Fruit fly (Drosophila melanogaster) whole organism, embryonic: ENCODE measurements around the gene CG15212.

Experiments used
- Abd-B ChIP-seq: fragments of 200-800 bp; sonication (Bioruptor generic); optimal IDR thresholded peaks from 2 replicates; lab custom pipeline; 2018; ENCODE audit warnings: missing biosample characterization, mild to moderate bottlenecking, missing genetic modification characterization, moderate library complexity
- Atf6 ChIP-seq: fragments of 200-800 bp; sonication (Bioruptor generic); IDR thresholded peaks from 2 replicates; pipeline ENCODE4 v1.3.6; 2022; ENCODE audit warnings: missing biosample characterization, missing genetic modification characterization
- CG11398 ChIP-seq: fragments of 200-800 bp; sonication (Bioruptor generic); optimal IDR thresholded peaks from 2 replicates; lab custom pipeline; 2016; ENCODE audit warnings: missing biosample characterization, missing genetic modification characterization
- CG12391 ChIP-seq: fragments of 200-800 bp; sonication (Bioruptor generic); optimal IDR thresholded peaks from 3 replicates; lab custom pipeline; 2018; ENCODE audit warnings: missing biosample characterization, mild to moderate bottlenecking, missing genetic modification characterization, moderate library complexity
- CG14710 ChIP-seq: fragments of 200-800 bp; sonication (Bioruptor generic); optimal IDR thresholded peaks from 3 replicates; lab custom pipeline; 2019; ENCODE audit warnings: missing biosample characterization, mild to moderate bottlenecking, missing genetic modification characterization, moderate library complexity
- CG16813 ChIP-seq: fragments of 200-800 bp; sonication (Bioruptor generic); IDR thresholded peaks from 3 replicates; pipeline ENCODE4 v1.3.6; 2022; ENCODE audit warnings: missing biosample characterization, missing genetic modification characterization; ENCODE audit not compliant: partially characterized antibody
- CG17186 ChIP-seq: fragments of 200-800 bp; sonication (Bioruptor generic); optimal IDR thresholded peaks from 3 replicates; lab custom pipeline; 2017; ENCODE audit warnings: missing biosample characterization, missing genetic modification reagents, missing genetic modification characterization
- CG17612 ChIP-seq: fragments of 200-800 bp; sonication (Bioruptor generic); IDR thresholded peaks from 2 replicates; pipeline ENCODE4 v1.3.6; 2022; ENCODE audit warnings: missing biosample characterization, missing genetic modification characterization
- CG1792 ChIP-seq: fragments of 200-800 bp; sonication (Bioruptor generic); optimal IDR thresholded peaks from 2 replicates; lab custom pipeline; 2016; ENCODE audit warnings: missing biosample characterization, missing genetic modification characterization
- CG2116 ChIP-seq: fragments of 200-800 bp; sonication (Bioruptor generic); optimal IDR thresholded peaks from 3 replicates; lab custom pipeline; 2018; ENCODE audit warnings: missing biosample characterization, mild to moderate bottlenecking, missing genetic modification characterization
- CG30403 ChIP-seq: fragments of 200-800 bp; sonication (Bioruptor generic); optimal IDR thresholded peaks from 3 replicates; lab custom pipeline; 2016; ENCODE audit warnings: missing biosample characterization, missing genetic modification characterization
- CG33557 ChIP-seq: fragments of 200-800 bp; sonication (Bioruptor generic); optimal IDR thresholded peaks from 2 replicates; lab custom pipeline; 2019; ENCODE audit warnings: missing biosample characterization, mild to moderate bottlenecking, missing genetic modification characterization, moderate library complexity
- CG34224 ChIP-seq: fragments of 200-800 bp; sonication (Bioruptor generic); IDR thresholded peaks from 3 replicates; pipeline ENCODE4 v1.3.6; 2022; ENCODE audit warnings: missing biosample characterization, missing genetic modification characterization; ENCODE audit not compliant: partially characterized antibody
- CG8089 ChIP-seq: fragments of 200-800 bp; sonication (Bioruptor generic); optimal IDR thresholded peaks from 3 replicates; lab custom pipeline; 2016; ENCODE audit warnings: missing biosample characterization, missing genetic modification characterization
- CG8290 ChIP-seq, 3 experiments: fragments of 200-800 bp; sonication (Bioruptor generic); optimal IDR thresholded peaks; 2 replicates each; lab custom pipeline; 2016 to 2019; ENCODE audit warnings: missing biosample characterization in 3 of 3, missing genetic modification characterization in 3 of 3, mild to moderate bottlenecking in 2 of 3, moderate library complexity in 1 of 3
- Chrac-16 ChIP-seq: fragments of 200-800 bp; sonication (Bioruptor generic); optimal IDR thresholded peaks from 3 replicates; lab custom pipeline; 2016; ENCODE audit warnings: missing biosample characterization, missing genetic modification characterization
- D ChIP-seq, 2 experiments: fragments of 200-800 bp in 1 of 2; fragments of >200 bp in 1 of 2; sonication (Bioruptor generic) in 1 of 2; optimal IDR thresholded peaks; 2 replicates in 1 of 2; 3 replicates in 1 of 2; lab custom pipeline; 2017; ENCODE audit warnings: mild to moderate bottlenecking in 1 of 2, missing biosample characterization in 1 of 2, missing genetic modification characterization in 1 of 2, missing genetic modification reagents in 1 of 2
- Dek ChIP-seq: fragments of 200-800 bp; sonication (Bioruptor generic); optimal IDR thresholded peaks from 3 replicates; lab custom pipeline; 2019; ENCODE audit warnings: missing biosample characterization, mild to moderate bottlenecking, missing genetic modification characterization, moderate library complexity
- Fer3 ChIP-seq: fragments of 200-800 bp; sonication (Bioruptor generic); optimal IDR thresholded peaks from 2 replicates; lab custom pipeline; 2018; ENCODE audit warnings: missing biosample characterization, mild to moderate bottlenecking, missing genetic modification characterization, moderate library complexity
- H15 ChIP-seq: fragments of 200-800 bp; sonication (Bioruptor generic); IDR thresholded peaks from 3 replicates; pipeline ENCODE4 v1.3.6; 2022; ENCODE audit warnings: missing biosample characterization, missing genetic modification characterization
- HLH54F ChIP-seq: fragments of 200-800 bp; sonication (Bioruptor generic); optimal IDR thresholded peaks from 3 replicates; lab custom pipeline; 2016; ENCODE audit warnings: missing biosample characterization, missing genetic modification characterization
- HmgD ChIP-seq: fragments of 200-800 bp; sonication (Bioruptor generic); optimal IDR thresholded peaks from 3 replicates; lab custom pipeline; 2016; ENCODE audit warnings: missing biosample characterization, missing genetic modification characterization
- Hmx ChIP-seq: fragments of 200-800 bp; sonication (Bioruptor generic); optimal IDR thresholded peaks from 2 replicates; lab custom pipeline; 2016; ENCODE audit warnings: missing biosample characterization, missing genetic modification characterization
- Hsf ChIP-seq: fragments of 200-800 bp; sonication (Bioruptor generic); optimal IDR thresholded peaks from 3 replicates; lab custom pipeline; 2016; ENCODE audit warnings: missing biosample characterization, missing genetic modification characterization
- Jarid2 ChIP-seq: fragments of 200-800 bp; sonication (Bioruptor generic); optimal IDR thresholded peaks from 3 replicates; lab custom pipeline; 2017; ENCODE audit warnings: mild to moderate bottlenecking, missing biosample characterization, missing genetic modification reagents, missing genetic modification characterization
- MBD-R2 ChIP-seq: fragments of 200-800 bp; sonication (Bioruptor generic); IDR thresholded peaks from 2 replicates; pipeline ENCODE4 v1.3.6; 2022; ENCODE audit warnings: missing biosample characterization, missing genetic modification characterization
- Opbp ChIP-seq: fragments of 200-800 bp; sonication (Bioruptor generic); IDR thresholded peaks from 3 replicates; pipeline ENCODE4 v1.3.6; 2022; ENCODE audit warnings: missing biosample characterization, missing genetic modification characterization; ENCODE audit not compliant: partially characterized antibody
- Pdp1 ChIP-seq, 2 experiments: fragments of 200-800 bp; sonication (Bioruptor generic); optimal IDR thresholded peaks; 3 replicates each; lab custom pipeline; 2016; ENCODE audit warnings: missing biosample characterization in 2 of 2, missing genetic modification characterization in 2 of 2, mild to moderate bottlenecking in 1 of 2, moderate library complexity in 1 of 2
- Six4 ChIP-seq: fragments of 200-800 bp; sonication (Bioruptor generic); optimal IDR thresholded peaks from 2 replicates; lab custom pipeline; 2016; ENCODE audit warnings: missing biosample characterization, missing genetic modification characterization
- Sry-β ChIP-seq: fragments of 200-800 bp; sonication (Bioruptor generic); optimal IDR thresholded peaks from 2 replicates; lab custom pipeline; 2018; ENCODE audit warnings: missing biosample characterization, mild to moderate bottlenecking, missing genetic modification characterization, moderate library complexity
- aop ChIP-seq: fragments of 200-800 bp; sonication (Bioruptor generic); IDR thresholded peaks from 2 replicates; pipeline ENCODE4 v1.3.6; 2022; ENCODE audit warnings: missing biosample characterization, missing genetic modification characterization
- cg ChIP-seq: fragments of 200-800 bp; sonication (Bioruptor generic); optimal IDR thresholded peaks from 3 replicates; lab custom pipeline; 2019; ENCODE audit warnings: missing biosample characterization, mild to moderate bottlenecking, missing genetic modification characterization, moderate library complexity
- ci ChIP-seq: fragments of 200-800 bp; sonication (Bioruptor generic); IDR thresholded peaks from 3 replicates; pipeline ENCODE4 v1.3.6; 2022; ENCODE audit warnings: missing biosample characterization, missing genetic modification characterization
- corto ChIP-seq: fragments of 200-800 bp; sonication (Bioruptor generic); optimal IDR thresholded peaks from 2 replicates; lab custom pipeline; 2016; ENCODE audit warnings: missing biosample characterization, mild to moderate bottlenecking, missing genetic modification characterization, moderate library complexity
- crp ChIP-seq, 2 experiments: fragments of 200-800 bp; sonication (Bioruptor generic); optimal IDR thresholded peaks; 2 replicates in 1 of 2; 3 replicates in 1 of 2; lab custom pipeline; 2017; ENCODE audit warnings: missing biosample characterization in 2 of 2, missing genetic modification characterization in 2 of 2, mild to moderate bottlenecking in 1 of 2, moderate library complexity in 1 of 2
- esg ChIP-seq: fragments of 200-800 bp; sonication (Bioruptor generic); conservative IDR thresholded peaks from 2 replicates; pipeline ENCODE4 v1.3.6; 2022; ENCODE audit warnings: missing biosample characterization, missing genetic modification characterization
- fd102C ChIP-seq: fragments of 200-800 bp; sonication (Bioruptor generic); optimal IDR thresholded peaks from 2 replicates; lab custom pipeline; 2018; ENCODE audit warnings: missing biosample characterization, mild to moderate bottlenecking, missing genetic modification characterization, moderate library complexity
- gcm2 ChIP-seq: fragments of 200-800 bp; sonication (Bioruptor generic); optimal IDR thresholded peaks from 2 replicates; lab custom pipeline; 2016; ENCODE audit warnings: missing biosample characterization, missing genetic modification characterization
- gro ChIP-seq: fragments of 200-800 bp; sonication (Bioruptor generic); optimal IDR thresholded peaks from 2 replicates; lab custom pipeline; 2016; ENCODE audit warnings: missing biosample characterization, missing genetic modification characterization
- jumu ChIP-seq: fragments of 200-800 bp; sonication (Bioruptor generic); optimal IDR thresholded peaks from 3 replicates; lab custom pipeline; 2016; ENCODE audit warnings: missing biosample characterization, missing genetic modification characterization
- lab ChIP-seq: fragments of 200-800 bp; sonication (Bioruptor generic); optimal IDR thresholded peaks from 3 replicates; lab custom pipeline; 2017; ENCODE audit warnings: missing biosample characterization, missing genetic modification characterization, mild to moderate bottlenecking, moderate library complexity, missing genetic modification reagents
- mld ChIP-seq: fragments of 200-800 bp; sonication (Bioruptor generic); IDR thresholded peaks from 3 replicates; pipeline ENCODE4 v1.3.6; 2022; ENCODE audit warnings: missing biosample characterization, missing genetic modification characterization; ENCODE audit not compliant: partially characterized antibody
- nmo ChIP-seq: fragments of 200-800 bp; sonication (Bioruptor generic); optimal IDR thresholded peaks from 2 replicates; lab custom pipeline; 2018; ENCODE audit warnings: missing biosample characterization, mild to moderate bottlenecking, missing genetic modification characterization, moderate library complexity
- slp2 ChIP-seq: fragments of 200-800 bp; sonication (Bioruptor generic); optimal IDR thresholded peaks from 2 replicates; lab custom pipeline; 2016; ENCODE audit warnings: missing biosample characterization, missing genetic modification characterization
- sqz ChIP-seq: fragments of 200-800 bp; sonication (Bioruptor generic); optimal IDR thresholded peaks from 3 replicates; lab custom pipeline; 2018; ENCODE audit warnings: missing biosample characterization, mild to moderate bottlenecking, missing genetic modification characterization
- unc-4 ChIP-seq: fragments of 200-800 bp; sonication (Bioruptor generic); IDR thresholded peaks from 2 replicates; pipeline ENCODE4 v1.3.6; 2022; ENCODE audit warnings: missing biosample characterization, missing genetic modification characterization; ENCODE audit not compliant: partially characterized antibody
- vvl ChIP-seq: fragments of 200-800 bp; sonication (Bioruptor generic); IDR thresholded peaks from 2 replicates; pipeline ENCODE4 v1.3.6; 2022; ENCODE audit warnings: missing biosample characterization, missing genetic modification characterization
- zf30C ChIP-seq: fragments of 200-800 bp; sonication (Bioruptor generic); optimal IDR thresholded peaks from 3 replicates; lab custom pipeline; 2018; ENCODE audit warnings: missing biosample characterization, mild to moderate bottlenecking, missing genetic modification characterization

Gene CG15212

DNA sequence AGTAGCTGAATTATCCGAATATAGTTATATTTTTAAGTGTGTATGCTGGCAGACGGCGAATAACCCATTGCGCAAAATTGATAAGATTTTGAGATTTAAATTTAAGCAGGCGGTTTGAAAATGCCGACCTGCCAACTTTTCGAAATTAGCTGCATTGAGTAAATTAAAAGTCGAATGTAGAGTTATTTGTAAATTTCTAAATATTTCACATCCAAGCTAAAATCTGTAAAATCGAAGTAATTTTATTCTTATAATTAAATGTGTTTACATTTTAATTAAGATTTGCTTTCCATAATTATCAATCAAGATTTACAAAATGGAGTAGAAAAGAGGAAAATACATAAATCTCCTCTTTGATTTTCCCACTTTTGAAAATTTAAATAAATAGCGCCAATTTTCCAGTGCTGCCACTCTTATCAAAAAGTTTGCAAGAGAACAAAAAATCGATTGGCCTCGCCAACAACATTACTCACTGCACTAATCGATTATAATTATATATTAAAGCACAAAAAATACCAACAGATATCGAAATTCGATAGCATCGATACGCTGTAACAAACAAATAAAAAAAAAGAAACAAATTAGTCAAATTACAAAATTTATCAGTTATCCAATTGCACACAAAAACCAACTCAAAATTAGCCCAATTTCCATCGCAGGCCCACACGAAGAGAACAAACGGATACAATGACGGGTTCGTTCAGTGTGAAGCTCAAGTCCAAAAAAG is 2.5 kb downstream of the CG15212 start, which contains the start of gene Yod1 (continued):
- TF ChIP-seq Sry-β (GFP tag; lab: Kevin White, UChicago) (no peak), D (optimal IDR thresholded peaks at IDR 0.05; lab: Kevin White, UChicago) (no peak), D (GFP tag; optimal IDR thresholded peaks at IDR 0.05; lab: Kevin White, UChicago) (no peak), lab (GFP tag; lab: Kevin White, UChicago) (no peak), esg (GFP tag; lab: Robert Waterston, UW) (no peak), gro (GFP tag; lab: Kevin White, UChicago) (no peak), HmgD (GFP tag; lab: Kevin White, UChicago) (no peak), gcm2 (GFP tag; lab: Kevin White, UChicago) (no peak), Dek (peak; percentile 2), Pdp1 (GFP tag; optimal IDR thresholded peaks at IDR 0.05; lab: Kevin White, UChicago) (peak in 1 of 2 experiments; percentile 67), MBD-R2 (peak; percentile 49), zf30C (no peak), crp (GFP tag; optimal IDR thresholded peaks at IDR 0.05; lab: Kevin White, UChicago) (peak in 1 of 2 experiments; percentile 11), Opbp (GFP tag; lab: Robert Waterston, UW) (peak; percentile 64; the same call in 2 of the 3 replicates), Chrac-16 (GFP tag; lab: Kevin White, UChicago) (no peak), CG11398 (GFP tag; lab: Kevin White, UChicago) (no peak), unc-4 (peak; percentile 76), Hsf (GFP tag; lab: Kevin White, UChicago) (no peak), Hmx (GFP tag; lab: Kevin White, UChicago) (no peak), CG17612 (GFP tag; lab: Robert Waterston, UW) (no peak), Atf6 (GFP tag; lab: Robert Waterston, UW) (no peak), fd102C (no peak), Abd-B (GFP tag; lab: Kevin White, UChicago) (no peak), CG2116 (GFP tag; lab: Kevin White, UChicago) (peak; percentile 93), vvl (GFP tag; lab: Robert Waterston, UW) (no peak), CG14710 (tag; lab: Kevin White, UChicago) (peak; percentile 78), Six4 (GFP tag; lab: Kevin White, UChicago) (no peak), CG30403 (GFP tag; lab: Kevin White, UChicago) (no peak), ci (GFP tag; lab: Robert Waterston, UW) (no peak), Jarid2 (GFP tag; lab: Kevin White, UChicago) (no peak), CG17186 (GFP tag; lab: Kevin White, UChicago) (no peak), Fer3 (no peak), aop (GFP tag; lab: Robert Waterston, UW) (no peak), slp2 (GFP tag; lab: Kevin White, UChicago) (no peak), HLH54F (GFP tag; lab: Kevin White, UChicago) (no peak), jumu (GFP tag; lab: Kevin White, UChicago) (no peak), CG1792 (GFP tag; lab: Kevin White, UChicago) (no peak), H15 (no peak), CG34224 (peak; percentile 87), CG8290 (GFP tag; optimal IDR thresholded peaks at IDR 0.05; lab: Kevin White, UChicago) (no peak), CG8290 (tag; optimal IDR thresholded peaks at IDR 0.05; lab: Kevin White, UChicago) (no peak), CG33557 (no peak), CG16813 (GFP tag; lab: Robert Waterston, UW) (peak; percentile 64), nmo (GFP tag; lab: Kevin White, UChicago) (peak; percentile 28), CG12391 (peak; percentile 18), CG8089 (no peak), cg (no peak), sqz (peak; percentile 69), corto (GFP tag; lab: Kevin White, UChicago) (no peak), mld (GFP tag; lab: Robert Waterston, UW) (peak; percentile 50; the same call in 2 of the 3 replicates)
